Fruit fly (Drosophila melanogaster): ENCODE data around the gene Acsf3.

Gene Acsf3

DNA sequence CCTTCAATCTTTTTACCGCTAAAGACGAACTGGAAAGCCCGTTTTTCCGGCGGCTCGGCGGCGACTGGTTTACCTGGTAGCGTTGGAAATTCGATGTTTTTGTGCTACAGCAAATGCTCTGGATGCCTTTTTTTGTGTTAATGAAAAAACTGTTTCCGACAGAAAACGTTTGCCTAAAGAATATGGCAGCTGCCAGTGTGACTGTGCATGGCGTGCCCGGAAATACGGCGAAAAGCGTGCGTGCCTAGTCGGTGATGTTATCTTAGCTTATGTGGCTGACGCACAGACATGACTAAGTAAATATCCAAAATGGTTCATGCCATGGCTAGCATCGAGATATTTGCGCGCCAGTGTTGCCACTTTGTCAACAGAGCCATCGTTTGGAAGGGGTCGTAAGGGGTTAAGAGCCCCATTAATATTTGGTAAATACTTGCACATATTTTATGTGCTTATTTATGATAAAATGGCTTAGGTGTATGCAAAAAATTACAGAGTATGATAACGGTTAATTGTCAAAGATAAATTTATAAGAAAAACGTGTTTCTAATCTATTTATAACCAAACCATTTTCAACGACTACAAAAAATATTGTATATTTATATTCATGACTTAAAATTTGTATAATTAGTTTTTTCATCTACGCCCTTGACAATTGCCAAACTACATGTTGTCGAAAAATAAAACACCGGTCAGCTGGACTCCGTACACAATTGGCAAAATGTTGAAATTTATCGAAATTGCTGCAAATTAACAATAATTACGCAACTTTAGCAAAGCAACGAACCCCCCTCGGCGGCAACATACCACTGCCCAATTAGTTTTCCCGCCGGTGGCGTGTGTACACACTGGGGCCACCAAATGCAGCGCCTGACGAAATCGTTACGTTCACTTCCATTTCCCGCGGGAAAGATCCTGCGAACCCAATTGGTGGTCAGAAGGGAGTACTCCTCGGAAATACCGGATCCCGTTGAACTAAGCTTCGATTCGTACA, 42.6 kb upstream of the Acsf3 start, which contains the start of gene CG2059 (continued):
- TF ChIP-seq inv (GFP tag; IDR thresholded peaks at IDR 0.05; ENCODE audit: partially characterized antibody) (0 out of 2 replicates have a peak, but pooled peaks have one; percentile 37), CG14014 (GFP tag; IDR thresholded peaks at IDR 0.05) (peak; percentile 24; the same call in 1 of the 2 replicates), CG2116 (GFP tag; optimal IDR thresholded peaks at IDR 0.05) (peak; percentile 64), CG43689 (GFP tag; IDR thresholded peaks at IDR 0.05) (no peak), dati (GFP tag; IDR thresholded peaks at IDR 0.05) (no peak), CG10366 (GFP tag; IDR thresholded peaks at IDR 0.05) (peak; percentile 47), CG4404 (GFP tag; IDR thresholded peaks at IDR 0.05) (peak; percentile 32), Mad (GFP tag; optimal IDR thresholded peaks at IDR 0.05) (peak; percentile 64), row (GFP tag; IDR thresholded peaks at IDR 0.05) (peak; percentile 85), klu (GFP tag; IDR thresholded peaks at IDR 0.05) (peak; percentile 31; the same call in 1 of the 2 replicates), CG11085 (GFP tag; IDR thresholded peaks at IDR 0.05) (peak; percentile 42), CG7271 (tag; optimal IDR thresholded peaks at IDR 0.05) (peak; percentile 27), CG7928 (GFP tag; optimal IDR thresholded peaks at IDR 0.05) (peak; percentile 53), gsb (GFP tag; IDR thresholded peaks at IDR 0.05) (no peak), jigr1 (GFP tag; IDR thresholded peaks at IDR 0.05) (no peak), CG12155 (GFP tag; optimal IDR thresholded peaks at IDR 0.05) (peak; percentile 57), Dbx (GFP tag; IDR thresholded peaks at IDR 0.05) (peak; percentile 72), CG17186 (GFP tag; optimal IDR thresholded peaks at IDR 0.05) (peak; percentile 97), Atf3 (GFP tag; optimal IDR thresholded peaks at IDR 0.05) (peak; percentile 59), CG9727 (GFP tag; optimal IDR thresholded peaks at IDR 0.05) (peak; percentile 49), chm (GFP tag; IDR thresholded peaks at IDR 0.05) (0 out of 2 replicates have a peak, but pooled peaks have one; percentile 35), CG17328 (GFP tag; IDR thresholded peaks at IDR 0.05) (no peak), Ssrp (tag; optimal IDR thresholded peaks at IDR 0.05) (no peak), ems (GFP tag; optimal IDR thresholded peaks at IDR 0.05) (peak; percentile 26), Dfd (GFP tag; optimal IDR thresholded peaks at IDR 0.05) (no peak), Eip74EF (GFP tag; optimal IDR thresholded peaks at IDR 0.05) (no peak), amos (GFP tag; IDR thresholded peaks at IDR 0.05; ENCODE audit: partially characterized antibody) (peak; percentile 66), CG13894 (tag; optimal IDR thresholded peaks at IDR 0.05) (peak; percentile 57), CG8089 (GFP tag; optimal IDR thresholded peaks at IDR 0.05) (peak; percentile 24), tin (GFP tag; optimal IDR thresholded peaks at IDR 0.05) (peak; percentile 10), sob (GFP tag; IDR thresholded peaks at IDR 0.05) (peak; percentile 75), jumu (GFP tag; optimal IDR thresholded peaks at IDR 0.05) (peak; percentile 69), her (GFP tag; optimal IDR thresholded peaks at IDR 0.05) (peak; percentile 65), otp (GFP tag; IDR thresholded peaks at IDR 0.05) (0 out of 3 replicates have a peak, but pooled peaks have one; percentile 42), CG3726 (GFP tag; IDR thresholded peaks at IDR 0.05) (no peak), Rfx (GFP tag; IDR thresholded peaks at IDR 0.05) (peak; percentile 79), sna (GFP tag; IDR thresholded peaks at IDR 0.05; ENCODE audit: partially characterized antibody) (0 out of 2 replicates have a peak, but pooled peaks have one; percentile 12), Lhr (GFP tag; optimal IDR thresholded peaks at IDR 0.05) (peak; percentile 92), pho (GFP tag; optimal IDR thresholded peaks at IDR 0.05) (peak; percentile 56), Oli (tag; optimal IDR thresholded peaks at IDR 0.05) (no peak), CG12659 (GFP tag; optimal IDR thresholded peaks at IDR 0.05) (peak; percentile 90), zfh1 (GFP tag; IDR thresholded peaks at IDR 0.05) (peak; percentile 57; the same call in 2 of the 3 replicates), Neu2 (GFP tag; optimal IDR thresholded peaks at IDR 0.05; ENCODE audit: borderline replicate concordance) (no peak), CG12769 (tag; optimal IDR thresholded peaks at IDR 0.05) (peak; percentile 66), gcm (GFP tag; optimal IDR thresholded peaks at IDR 0.05) (no peak), pita (GFP tag; optimal IDR thresholded peaks at IDR 0.05) (peak; percentile 83), wdn (GFP tag; IDR thresholded peaks at IDR 0.05) (peak; percentile 27; the same call in 1 of the 2 replicates), CG1647 (GFP tag; optimal IDR thresholded peaks at IDR 0.05) (peak; percentile 16)
